Worm (Caenorhabditis elegans) whole organism, young adult: ENCODE measurements around the gene F11C7.6.

Experiments used
- F23B12.7 ChIP-seq: sonication (generic microtip); optimal IDR thresholded peaks from 2 replicates; lab custom pipeline; 2017; ENCODE audit warnings: missing genetic modification characterization, mild to moderate bottlenecking, missing compliant biosample characterization, antibody characterized with exemption, moderate library complexity; ENCODE audit not compliant: insufficient read depth
- F33H1.4 ChIP-seq: fragments of 200-800 bp; sonication (Bioruptor generic); IDR thresholded peaks from 2 replicates; pipeline ENCODE4 v1.3.6; 2022; ENCODE audit warnings: missing genetic modification reagents, missing genetic modification characterization, missing compliant biosample characterization
- F57A8.1 ChIP-seq: fragments of 200-800 bp; sonication (Bioruptor generic); optimal IDR thresholded peaks from 2 replicates; lab custom pipeline; 2018; ENCODE audit warnings: mild to moderate bottlenecking, missing genetic modification characterization, moderate library complexity, missing compliant biosample characterization
- K11D2.4 ChIP-seq: fragments of 200-800 bp; sonication (Bioruptor generic); IDR thresholded peaks from 2 replicates; pipeline ENCODE4 v1.3.6; 2022; ENCODE audit warnings: missing genetic modification reagents, missing genetic modification characterization, missing compliant biosample characterization
- K12H6.12 ChIP-seq: fragments of 200-800 bp; sonication (Bioruptor generic); optimal IDR thresholded peaks from 2 replicates; lab custom pipeline; 2018; ENCODE audit warnings: mild to moderate bottlenecking, missing genetic modification characterization, missing compliant biosample characterization
- attf-5 ChIP-seq: fragments of 200-800 bp; sonication (Bioruptor generic); optimal IDR thresholded peaks from 2 replicates; lab custom pipeline; 2018; ENCODE audit warnings: mild to moderate bottlenecking, missing genetic modification characterization, missing compliant biosample characterization
- ceh-27 ChIP-seq: fragments of 200-800 bp; sonication (Bioruptor generic); optimal IDR thresholded peaks from 2 replicates; lab custom pipeline; 2018; ENCODE audit warnings: mild to moderate bottlenecking, missing genetic modification characterization, moderate library complexity, missing compliant biosample characterization
- egl-18 ChIP-seq: fragments of 200-800 bp; sonication (Bioruptor generic); IDR thresholded peaks from 2 replicates; pipeline ENCODE4 v1.3.6; 2022; ENCODE audit warnings: missing genetic modification reagents, missing genetic modification characterization, missing compliant biosample characterization
- egrh-3 ChIP-seq: fragments of 200-800 bp; sonication (Bioruptor generic); IDR thresholded peaks from 2 replicates; pipeline ENCODE4 v1.3.6; 2022; ENCODE audit warnings: missing genetic modification reagents, missing genetic modification characterization, missing compliant biosample characterization
- hmg-1.2 ChIP-seq: fragments of 200-800 bp; sonication (Bioruptor generic); IDR thresholded peaks from 2 replicates; pipeline ENCODE4 v1.3.6; 2022; ENCODE audit warnings: missing genetic modification reagents, missing genetic modification characterization, missing compliant biosample characterization
- lin-40 ChIP-seq: sonication (generic microtip); optimal IDR thresholded peaks from 2 replicates; lab custom pipeline; 2016; ENCODE audit warnings: missing genetic modification characterization, mild to moderate bottlenecking, missing compliant biosample characterization, missing genotype, missing genetic modification reagents
- madf-3 ChIP-seq: fragments of 200-800 bp; sonication (Bioruptor generic); IDR thresholded peaks from 2 replicates; pipeline ENCODE4 v1.3.6; 2022; ENCODE audit warnings: missing genetic modification reagents, missing genetic modification characterization, missing compliant biosample characterization
- mcd-1 ChIP-seq: fragments of 200-800 bp; sonication (Bioruptor generic); IDR thresholded peaks from 2 replicates; pipeline ENCODE4 v1.3.6; 2022; ENCODE audit warnings: missing genetic modification reagents, missing genetic modification characterization, missing compliant biosample characterization
- nhr-80 ChIP-seq: sonication (generic microtip); optimal IDR thresholded peaks from 2 replicates; lab custom pipeline; 2016; ENCODE audit warnings: missing genetic modification characterization, missing compliant biosample characterization
- nhr-90 ChIP-seq: sonication (generic microtip); optimal IDR thresholded peaks from 2 replicates; lab custom pipeline; 2016; ENCODE audit warnings: missing genotype, mild to moderate bottlenecking, missing genetic modification characterization, missing compliant biosample characterization
- pbrm-1 ChIP-seq: fragments of 200-800 bp; sonication (Bioruptor generic); IDR thresholded peaks from 2 replicates; pipeline ENCODE4 v1.3.6; 2022; ENCODE audit warnings: missing genetic modification reagents, missing genetic modification characterization, missing compliant biosample characterization
- snpc-4 ChIP-seq, 5 experiments: fragments of 150-350 bp in 1 of 5; sonication (generic microtip) in 4 of 5; optimal IDR thresholded peaks; 2 replicates each; lab custom pipeline; 2014 to 2018; ENCODE audit warnings: missing genetic modification characterization in 5 of 5, missing biosample characterization in 3 of 5, antibody characterized with exemption in 2 of 5, mild to moderate bottlenecking in 2 of 5, missing compliant biosample characterization in 2 of 5, missing genotype in 2 of 5, moderate library complexity in 2 of 5, missing genetic modification reagents in 1 of 5
- tbp1 ChIP-seq: fragments of 200-800 bp; sonication (Bioruptor generic); optimal IDR thresholded peaks from 2 replicates; lab custom pipeline; 2018; ENCODE audit warnings: mild to moderate bottlenecking, missing genetic modification characterization, missing compliant biosample characterization
- unc-62 ChIP-seq: fragments of 150-350 bp; optimal IDR thresholded peaks from 2 replicates; lab custom pipeline; 2014; ENCODE audit warnings: missing biosample characterization, missing genetic modification reagents, missing genetic modification characterization

Gene F11C7.6

ce11 chrX:17447212-17447611 lies 45.8 kb downstream of the F11C7.6 start:
- TF ChIP-seq madf-3 (GFP tag; lab: Robert Waterston, UW) (peak; percentile 77; the same call in 1 of the 2 replicates), egrh-3 (GFP tag; lab: Robert Waterston, UW) (0 out of 2 replicates have a peak, but pooled peaks have one; percentile 23)

- no peak for TF ChIP-seq snpc-4 (GFP tag; optimal IDR thresholded peaks at IDR 0.05; lab: Kevin White, UChicago)
- peak in 1 of 4 experiments; percentile 39 for TF ChIP-seq snpc-4 (tag; optimal IDR thresholded peaks at IDR 0.05; lab: Kevin White, UChicago)
- peak; percentile 33 for TF ChIP-seq attf-5 (GFP tag; lab: Kevin White, UChicago)
- no peak for TF ChIP-seq unc-62 (GFP tag; lab: Kevin White, UChicago)
- 0 out of 2 replicates have a peak, but pooled peaks have one; percentile 30 for TF ChIP-seq K11D2.4 (GFP tag; lab: Robert Waterston, UW)
- no peak for TF ChIP-seq nhr-90 (tag; lab: Kevin White, UChicago)
- peak; percentile 15 for TF ChIP-seq F23B12.7 (tag; lab: Kevin White, UChicago)
- no peak for TF ChIP-seq F57A8.1 (GFP tag; lab: Kevin White, UChicago)
- TF ChIP-seq lin-40 (tag; lab: Kevin White, UChicago) = peak; percentile 70
- TF ChIP-seq tbp1 (GFP tag; lab: Kevin White, UChicago) = peak; percentile 26
- 0 out of 2 replicates have a peak, but pooled peaks have one; percentile 16 for TF ChIP-seq egl-18 (GFP tag; lab: Robert Waterston, UW)
- TF ChIP-seq F33H1.4 = no peak
- peak; percentile 65 for TF ChIP-seq ceh-27 (GFP tag; lab: Kevin White, UChicago)
- no peak for TF ChIP-seq mcd-1 (GFP tag; lab: Robert Waterston, UW)
- TF ChIP-seq nhr-80 (tag; lab: Kevin White, UChicago) = peak; percentile 27
- no peak for TF ChIP-seq pbrm-1 (GFP tag; lab: Robert Waterston, UW)
- peak; percentile 86 for TF ChIP-seq hmg-1.2 (GFP tag; lab: Robert Waterston, UW)
- peak; percentile 15 for TF ChIP-seq K12H6.12
Measured at ce11 chrX:17451410-17451809, 50.0 kb downstream of the F11C7.6 start, which contains the start of gene C36E6.2. C36E6.2 (plus strand) TSS chrX:17451670.
